Fruit fly (Drosophila melanogaster) whole organism, embryonic: ENCODE results near the gene CG7402.

Source experiments
- B-H2 ChIP-seq: fragments of 200-800 bp; sonication (Bioruptor generic); optimal IDR thresholded peaks from 2 replicates; lab custom pipeline; 2018; ENCODE audit warnings: missing biosample characterization, mild to moderate bottlenecking, missing genetic modification characterization
- CG10274 ChIP-seq: fragments of 200-800 bp; sonication (Bioruptor generic); optimal IDR thresholded peaks from 3 replicates; lab custom pipeline; 2017; ENCODE audit warnings: missing biosample characterization, mild to moderate bottlenecking, missing genetic modification characterization
- CG12219 ChIP-seq: fragments of 200-800 bp; sonication (Bioruptor generic); optimal IDR thresholded peaks from 3 replicates; lab custom pipeline; 2018; ENCODE audit warnings: missing biosample characterization, mild to moderate bottlenecking, missing genetic modification characterization
- CG12659 ChIP-seq: fragments of 200-800 bp; sonication (Bioruptor generic); optimal IDR thresholded peaks from 3 replicates; lab custom pipeline; 2017; ENCODE audit warnings: mild to moderate bottlenecking, missing biosample characterization, missing genetic modification reagents, missing genetic modification characterization
- CG1529 ChIP-seq: fragments of 200-800 bp; sonication (Bioruptor generic); optimal IDR thresholded peaks from 3 replicates; lab custom pipeline; 2018; ENCODE audit warnings: missing biosample characterization, missing genetic modification characterization
- CG16813 ChIP-seq: fragments of 200-800 bp; sonication (Bioruptor generic); IDR thresholded peaks from 3 replicates; pipeline ENCODE4 v1.3.6; 2022; ENCODE audit warnings: missing biosample characterization, missing genetic modification characterization; ENCODE audit not compliant: partially characterized antibody
- CG17359 ChIP-seq: fragments of 200-800 bp; sonication (Bioruptor generic); optimal IDR thresholded peaks from 3 replicates; lab custom pipeline; 2018; ENCODE audit warnings: missing biosample characterization, mild to moderate bottlenecking, missing genetic modification characterization, moderate library complexity
- CG17361 ChIP-seq: fragments of 200-800 bp; sonication (Bioruptor generic); IDR thresholded peaks from 3 replicates; pipeline ENCODE4 v1.3.6; 2022; ENCODE audit warnings: missing biosample characterization, missing genetic modification characterization
- CG17802 ChIP-seq: fragments of 200-800 bp; sonication (Bioruptor generic); optimal IDR thresholded peaks from 2 replicates; lab custom pipeline; 2018; ENCODE audit warnings: missing biosample characterization, mild to moderate bottlenecking, missing genetic modification characterization, moderate library complexity
- CG2199 ChIP-seq: fragments of 200-800 bp; sonication (Bioruptor generic); IDR thresholded peaks from 3 replicates; pipeline ENCODE4 v1.3.6; 2022; ENCODE audit warnings: missing biosample characterization, missing genetic modification characterization
- CG2202 ChIP-seq: fragments of 200-800 bp; sonication (Bioruptor generic); optimal IDR thresholded peaks from 2 replicates; lab custom pipeline; 2018; ENCODE audit warnings: missing biosample characterization, mild to moderate bottlenecking, missing genetic modification characterization
- CG2712 ChIP-seq: fragments of 200-800 bp; optimal IDR thresholded peaks from 3 replicates; lab custom pipeline; 2019; ENCODE audit warnings: missing biosample characterization, mild to moderate bottlenecking, missing genetic modification characterization, moderate library complexity
- CG30431 ChIP-seq: fragments of 200-800 bp; sonication (Bioruptor generic); optimal IDR thresholded peaks from 2 replicates; lab custom pipeline; 2017; ENCODE audit warnings: missing biosample characterization, missing genetic modification characterization
- CG32532 ChIP-seq: fragments of 200-800 bp; sonication (Bioruptor generic); IDR thresholded peaks from 2 replicates; pipeline ENCODE4 v1.3.6; 2022; ENCODE audit warnings: missing biosample characterization, missing genetic modification characterization
- CG34422 ChIP-seq: fragments of 200-800 bp; sonication (Bioruptor generic); IDR thresholded peaks from 3 replicates; pipeline ENCODE4 v1.3.6; 2022; ENCODE audit warnings: missing biosample characterization, missing genetic modification characterization
- CG6765 ChIP-seq: fragments of 200-800 bp; sonication (Bioruptor generic); optimal IDR thresholded peaks from 3 replicates; lab custom pipeline; 2017; ENCODE audit warnings: missing biosample characterization, mild to moderate bottlenecking, missing genetic modification characterization
- CG7745 ChIP-seq: fragments of 200-800 bp; sonication (Bioruptor generic); optimal IDR thresholded peaks from 2 replicates; lab custom pipeline; 2018; ENCODE audit warnings: missing biosample characterization, mild to moderate bottlenecking, missing genetic modification characterization, moderate library complexity
- Eip74EF ChIP-seq, 2 experiments: fragments of 200-800 bp in 1 of 2; fragments of >200 bp in 1 of 2; sonication (Bioruptor generic) in 1 of 2; optimal IDR thresholded peaks; 2 replicates each; lab custom pipeline; 2017 to 2019; ENCODE audit warnings: missing biosample characterization in 2 of 2, missing genetic modification characterization in 2 of 2, mild to moderate bottlenecking in 1 of 2, moderate library complexity in 1 of 2
- Ets65A ChIP-seq: fragments of 200-800 bp; sonication (Bioruptor generic); peaks from one replicate; lab custom pipeline; 2016; ENCODE audit warnings: missing biosample characterization, missing genetic modification characterization
- Hr51 ChIP-seq, 2 experiments: fragments of 200-800 bp; sonication (Bioruptor generic); optimal IDR thresholded peaks; 2 replicates in 1 of 2; 3 replicates in 1 of 2; lab custom pipeline; 2016 to 2018; ENCODE audit warnings: missing biosample characterization in 2 of 2, missing genetic modification characterization in 2 of 2, mild to moderate bottlenecking in 1 of 2, moderate library complexity in 1 of 2
- Hr78 ChIP-seq, 2 experiments: fragments of 200-800 bp in 1 of 2; fragments of >200 bp in 1 of 2; sonication (Bioruptor generic) in 1 of 2; optimal IDR thresholded peaks; 2 replicates each; lab custom pipeline; 2017 to 2019; ENCODE audit warnings: missing biosample characterization in 2 of 2, missing genetic modification characterization in 2 of 2, mild to moderate bottlenecking in 1 of 2, moderate library complexity in 1 of 2
- Lhr ChIP-seq: fragments of 200-800 bp; sonication (Bioruptor generic); optimal IDR thresholded peaks from 3 replicates; lab custom pipeline; 2017; ENCODE audit warnings: mild to moderate bottlenecking, missing biosample characterization, missing genetic modification reagents, missing genetic modification characterization
- MTF-1 ChIP-seq: fragments of 200-800 bp; sonication (Bioruptor generic); optimal IDR thresholded peaks from 2 replicates; lab custom pipeline; 2018; ENCODE audit warnings: missing biosample characterization, mild to moderate bottlenecking, missing genetic modification characterization, borderline replicate concordance
- Mad ChIP-seq: fragments of 200-800 bp; sonication (Bioruptor generic); optimal IDR thresholded peaks from 2 replicates; lab custom pipeline; 2016; ENCODE audit warnings: missing biosample characterization, missing genetic modification characterization
- Nf-YB ChIP-seq: fragments of 200-800 bp; sonication (Bioruptor generic); optimal IDR thresholded peaks from 3 replicates; lab custom pipeline; 2019; ENCODE audit warnings: missing biosample characterization, mild to moderate bottlenecking, missing genetic modification characterization, moderate library complexity
- Scr ChIP-seq: fragments of 200-800 bp; sonication (Bioruptor generic); IDR thresholded peaks from 2 replicates; pipeline ENCODE4 v1.3.6; 2022; ENCODE audit warnings: missing biosample characterization, missing genetic modification characterization; ENCODE audit not compliant: partially characterized antibody
- Sin3A ChIP-seq: fragments of >200 bp; optimal IDR thresholded peaks from 2 replicates; lab custom pipeline; 2018
- Sox100B ChIP-seq: fragments of 200-800 bp; sonication (Bioruptor generic); optimal IDR thresholded peaks from 3 replicates; lab custom pipeline; 2018; ENCODE audit warnings: missing biosample characterization, mild to moderate bottlenecking, missing genetic modification characterization
- Xrp1 ChIP-seq: fragments of 200-800 bp; sonication (Bioruptor generic); IDR thresholded peaks from 2 replicates; pipeline ENCODE4 v1.3.6; 2022; ENCODE audit warnings: missing biosample characterization, missing genetic modification characterization
- bcd ChIP-seq: fragments of 200-800 bp; sonication (Bioruptor generic); optimal IDR thresholded peaks from 2 replicates; lab custom pipeline; 2017; ENCODE audit warnings: missing biosample characterization, mild to moderate bottlenecking, missing genetic modification characterization
- chm ChIP-seq: fragments of 200-800 bp; sonication (Bioruptor generic); IDR thresholded peaks from 2 replicates; pipeline ENCODE4 v1.3.6; 2022; ENCODE audit warnings: missing biosample characterization, missing genetic modification characterization
- ewg ChIP-seq: fragments of 200-800 bp; sonication (Bioruptor generic); optimal IDR thresholded peaks from 3 replicates; lab custom pipeline; 2017; ENCODE audit warnings: mild to moderate bottlenecking, missing biosample characterization, missing genetic modification reagents, missing genetic modification characterization
- gce ChIP-seq: fragments of 200-800 bp; sonication (Bioruptor generic); IDR thresholded peaks from 3 replicates; pipeline ENCODE4 v1.3.6; 2022; ENCODE audit warnings: missing biosample characterization, missing genetic modification characterization
- hb ChIP-seq: fragments of 200-800 bp; sonication (Bioruptor generic); IDR thresholded peaks from 3 replicates; pipeline ENCODE4 v1.3.6; 2022; ENCODE audit warnings: missing biosample characterization, missing genetic modification characterization; ENCODE audit not compliant: partially characterized antibody
- insv ChIP-seq, 2 experiments: fragments of 200-800 bp; sonication (Bioruptor generic); optimal IDR thresholded peaks; 3 replicates each; lab custom pipeline; 2016 to 2018; ENCODE audit warnings: missing biosample characterization in 2 of 2, missing genetic modification characterization in 2 of 2
- jigr1 ChIP-seq: fragments of 200-800 bp; sonication (Bioruptor generic); IDR thresholded peaks from 3 replicates; pipeline ENCODE4 v1.3.6; 2022; ENCODE audit warnings: missing biosample characterization, missing genetic modification characterization
- kah ChIP-seq: fragments of 200-800 bp; sonication (Bioruptor generic); optimal IDR thresholded peaks from 2 replicates; lab custom pipeline; 2018; ENCODE audit warnings: missing biosample characterization, mild to moderate bottlenecking, missing genetic modification characterization
- kay ChIP-seq: fragments of 200-800 bp; sonication (Bioruptor generic); optimal IDR thresholded peaks from 2 replicates; lab custom pipeline; 2016; ENCODE audit warnings: missing biosample characterization, missing genetic modification characterization
- kni ChIP-seq: fragments of 200-800 bp; sonication (Bioruptor generic); optimal IDR thresholded peaks from 3 replicates; lab custom pipeline; 2017; ENCODE audit warnings: mild to moderate bottlenecking, missing biosample characterization, missing genetic modification reagents, missing genetic modification characterization
- onecut ChIP-seq: fragments of 200-800 bp; sonication (Bioruptor generic); IDR thresholded peaks from 2 replicates; pipeline ENCODE4 v1.3.6; 2022; ENCODE audit warnings: missing biosample characterization, missing genetic modification characterization
- pita ChIP-seq: fragments of 200-800 bp; sonication (Bioruptor generic); optimal IDR thresholded peaks from 2 replicates; lab custom pipeline; 2017; ENCODE audit warnings: missing biosample characterization, mild to moderate bottlenecking, missing genetic modification characterization
- pros ChIP-seq: fragments of 200-800 bp; sonication (Bioruptor generic); optimal IDR thresholded peaks from 3 replicates; lab custom pipeline; 2019; ENCODE audit warnings: missing biosample characterization, mild to moderate bottlenecking, missing genetic modification characterization, moderate library complexity
- sc ChIP-seq, 3 experiments: fragments of >200 bp in 2 of 3; fragments of 200-800 bp in 1 of 3; sonication (Bioruptor generic) in 1 of 3; optimal IDR thresholded peaks; 2 replicates in 2 of 3; 3 replicates in 1 of 3; lab custom pipeline; 2017; ENCODE audit warnings: mild to moderate bottlenecking in 1 of 3, missing biosample characterization in 1 of 3, missing genetic modification characterization in 1 of 3, missing genetic modification reagents in 1 of 3
- sd ChIP-seq: fragments of 200-800 bp; sonication (Bioruptor generic); optimal IDR thresholded peaks from 3 replicates; lab custom pipeline; 2018; ENCODE audit warnings: missing biosample characterization, mild to moderate bottlenecking, missing genetic modification characterization, moderate library complexity
- sens-2 ChIP-seq: fragments of 200-800 bp; sonication (Bioruptor generic); IDR thresholded peaks from 2 replicates; pipeline ENCODE4 v1.3.6; 2022; ENCODE audit warnings: missing biosample characterization, missing genetic modification characterization
- sna ChIP-seq: fragments of 200-800 bp; sonication (Bioruptor generic); IDR thresholded peaks from 2 replicates; pipeline ENCODE4 v1.3.6; 2022; ENCODE audit warnings: missing biosample characterization, missing genetic modification characterization; ENCODE audit not compliant: partially characterized antibody
- sqz ChIP-seq: fragments of 200-800 bp; sonication (Bioruptor generic); optimal IDR thresholded peaks from 3 replicates; lab custom pipeline; 2018; ENCODE audit warnings: missing biosample characterization, mild to moderate bottlenecking, missing genetic modification characterization
- stwl ChIP-seq: fragments of 200-800 bp; sonication (Bioruptor generic); optimal IDR thresholded peaks from 3 replicates; lab custom pipeline; 2018; ENCODE audit warnings: missing biosample characterization, mild to moderate bottlenecking, missing genetic modification characterization, moderate library complexity
- twi ChIP-seq: fragments of 200-800 bp; optimal IDR thresholded peaks from 2 replicates; lab custom pipeline; 2019; ENCODE audit warnings: missing biosample characterization, mild to moderate bottlenecking, missing genetic modification characterization, moderate library complexity

The CG7402 gene

DNA sequence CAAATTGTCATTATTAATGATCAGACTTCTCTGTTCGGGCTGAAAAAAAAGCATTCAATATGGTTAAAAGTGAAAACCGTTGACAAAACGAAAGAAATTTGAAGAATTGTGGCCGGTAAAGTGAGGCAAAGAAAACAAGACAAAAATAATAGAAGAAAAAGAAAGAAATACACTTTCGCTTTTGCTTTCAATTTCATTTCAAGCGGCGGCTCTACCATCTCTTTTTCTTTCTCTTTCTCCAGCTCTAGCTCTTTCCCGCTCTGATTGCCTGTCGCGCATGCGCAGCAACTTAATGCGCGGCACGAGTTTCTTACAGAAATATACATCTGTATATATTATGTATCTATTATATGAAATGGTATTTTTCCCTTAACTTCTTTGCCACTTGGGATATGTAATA lies 49.8 kb downstream of the CG7402 start (continued):
- TF ChIP-seq Sin3A (lab: Kevin White, UChicago) = no peak
- peak; percentile 30 for TF ChIP-seq Lhr (GFP tag; lab: Kevin White, UChicago)
- TF ChIP-seq kni (GFP tag; lab: Kevin White, UChicago) = peak; percentile 81
- TF ChIP-seq CG16813 (GFP tag; lab: Robert Waterston, UW) = no peak
- TF ChIP-seq CG12659 = no peak
- 0 out of 3 replicates have a peak, but pooled peaks have one; percentile 22 for TF ChIP-seq gce (GFP tag; lab: Robert Waterston, UW)
- no peak for TF ChIP-seq CG34422 (GFP tag; lab: Robert Waterston, UW)
- no peak for TF ChIP-seq CG6765
- TF ChIP-seq B-H2 (GFP tag; lab: Kevin White, UChicago) = no peak
- no peak for TF ChIP-seq kah
- peak; percentile 55 for TF ChIP-seq Sox100B
- no peak for TF ChIP-seq kay (GFP tag; lab: Kevin White, UChicago)
- no peak for TF ChIP-seq CG12219 (GFP tag; lab: Kevin White, UChicago)
- no peak for TF ChIP-seq pros (GFP tag; lab: Kevin White, UChicago)
- TF ChIP-seq Xrp1 = 0 out of 2 replicates have a peak, but pooled peaks have one; percentile 13
- TF ChIP-seq CG32532 (GFP tag; lab: Robert Waterston, UW) = no peak
- peak in 1 of 2 experiments; percentile 31 for TF ChIP-seq Hr78 (GFP tag; optimal IDR thresholded peaks at IDR 0.05; lab: Kevin White, UChicago)
- no peak for TF ChIP-seq Ets65A
- TF ChIP-seq CG2712 (tag; lab: Kevin White, UChicago) = peak; percentile 41
- TF ChIP-seq chm (GFP tag; lab: Robert Waterston, UW) = peak; percentile 18; the same call in 1 of the 2 replicates
- TF ChIP-seq sens-2 (GFP tag; lab: Robert Waterston, UW) = 0 out of 2 replicates have a peak, but pooled peaks have one; percentile 11
- TF ChIP-seq CG7745 (tag; lab: Kevin White, UChicago) = peak; percentile 39
- TF ChIP-seq sc (optimal IDR thresholded peaks at IDR 0.05; lab: Kevin White, UChicago) = no peak
- peak; percentile 39 for TF ChIP-seq sc (GFP tag; optimal IDR thresholded peaks at IDR 0.05; lab: Kevin White, UChicago)
- TF ChIP-seq sd = no peak
- peak; percentile 36 for TF ChIP-seq sqz (GFP tag; lab: Kevin White, UChicago)
- peak; percentile 23; the same call in 1 of the 2 replicates for TF ChIP-seq onecut (GFP tag; lab: Robert Waterston, UW)
- peak; percentile 16 for TF ChIP-seq CG17802
- no peak for TF ChIP-seq Scr (GFP tag; lab: Robert Waterston, UW)
- peak; percentile 52 for TF ChIP-seq CG1529 (GFP tag; lab: Kevin White, UChicago)
- no peak for TF ChIP-seq sna
- peak; percentile 27 for TF ChIP-seq ewg (GFP tag; lab: Kevin White, UChicago)
- TF ChIP-seq Nf-YB = peak; percentile 2
- peak in 1 of 2 experiments; percentile 8 for TF ChIP-seq Eip74EF (GFP tag; optimal IDR thresholded peaks at IDR 0.05; lab: Kevin White, UChicago)
- no peak for TF ChIP-seq pita (GFP tag; lab: Kevin White, UChicago)
- peak; percentile 59; the same call in 2 of the 3 replicates for TF ChIP-seq CG17361 (GFP tag; lab: Robert Waterston, UW)
- TF ChIP-seq jigr1 (GFP tag; lab: Robert Waterston, UW) = no peak
- TF ChIP-seq CG30431 (GFP tag; lab: Kevin White, UChicago) = no peak
- 0 out of 3 replicates have a peak, but pooled peaks have one; percentile 33 for TF ChIP-seq CG2199 (GFP tag; lab: Robert Waterston, UW)
- TF ChIP-seq hb = no peak
- peak; percentile 42 for TF ChIP-seq stwl (tag; lab: Kevin White, UChicago)
- no peak for TF ChIP-seq CG17359 (tag; lab: Kevin White, UChicago)
- no peak for TF ChIP-seq CG10274 (GFP tag; lab: Kevin White, UChicago)
- peak; percentile 38 for TF ChIP-seq twi (tag; lab: Kevin White, UChicago)
- peak; percentile 68 for TF ChIP-seq CG2202 (tag; lab: Kevin White, UChicago)
- TF ChIP-seq insv (GFP tag; optimal IDR thresholded peaks at IDR 0.05; lab: Kevin White, UChicago) = no peak
- peak; percentile 44 for TF ChIP-seq MTF-1
- no peak for TF ChIP-seq bcd (GFP tag; lab: Kevin White, UChicago)
- no peak for TF ChIP-seq Hr51 (GFP tag; optimal IDR thresholded peaks at IDR 0.05; lab: Kevin White, UChicago)
- no peak for TF ChIP-seq Mad (GFP tag; lab: Kevin White, UChicago)
